Worm (Caenorhabditis elegans): ENCODE results near the gene snet-1.

- TF ChIP-seq flt-1 (GFP tag; IDR thresholded peaks at IDR 0.05): no peak
- TF ChIP-seq tab-1 (GFP tag; IDR thresholded peaks at IDR 0.05): no peak
- no peak for TF ChIP-seq med-1 (GFP tag; optimal IDR thresholded peaks at IDR 0.05; ENCODE audit: insufficient read depth)
- TF ChIP-seq cog-1 (tag; optimal IDR thresholded peaks at IDR 0.05): no peak
- no peak for TF ChIP-seq ztf-23 (GFP tag; IDR thresholded peaks at IDR 0.05)
- TF ChIP-seq ztf-29 (GFP tag; IDR thresholded peaks at IDR 0.05): no peak
- TF ChIP-seq ref-1 (GFP tag; conservative IDR thresholded peaks at IDR 0.05): no peak
- no peak for TF ChIP-seq klf-2 (GFP tag; conservative IDR thresholded peaks at IDR 0.05)
- no peak for TF ChIP-seq T22C8.4 (GFP tag; IDR thresholded peaks at IDR 0.05)
Measured at ce11 chrX:3696603-3697002, 27.9 kb upstream of the snet-1 start, which contains the start of gene C01C4.3.

All from whole organism, midembryonic.